Worm (Caenorhabditis elegans) whole organism, young adult: Measurements from ENCODE around the gene Y116A8C.23.
"Not testable (repeated sequence)": the region's sequence is repeated elsewhere in the genome, so short reads cannot be mapped to it uniquely, and the experiment has no call there.

Source experiments
- F22D6.2 ChIP-seq: sonication (generic microtip); optimal IDR thresholded peaks from 2 replicates; lab custom pipeline; 2016; ENCODE audit warnings: mild to moderate bottlenecking, missing genetic modification characterization, missing compliant biosample characterization
- Y67H2A.10 ChIP-seq: fragments of 200-800 bp; sonication (Bioruptor generic); conservative IDR thresholded peaks from 2 replicates; pipeline ENCODE4 v1.3.6; 2022; ENCODE audit warnings: missing genetic modification reagents, missing genetic modification characterization, missing compliant biosample characterization
- ZK185.1 ChIP-seq: sonication (generic microtip); optimal IDR thresholded peaks from 2 replicates; lab custom pipeline; 2016; ENCODE audit warnings: mild to moderate bottlenecking, missing genetic modification characterization, missing compliant biosample characterization; ENCODE audit not compliant: poor library complexity, severe bottlenecking
- dpl-1 ChIP-seq: fragments of 150-350 bp; optimal IDR thresholded peaks from 2 replicates; lab custom pipeline; 2014; ENCODE audit warnings: missing biosample characterization, missing genetic modification reagents, missing genetic modification characterization
- him-1 ChIP-seq: sonication (generic microtip); optimal IDR thresholded peaks from 2 replicates; lab custom pipeline; 2016; ENCODE audit warnings: missing genotype, missing genetic modification reagents, missing genetic modification characterization, missing compliant biosample characterization
- lir-1 ChIP-seq: fragments of 200-800 bp; sonication (Bioruptor generic); conservative IDR thresholded peaks from 2 replicates; pipeline ENCODE4 v1.3.6; 2022; ENCODE audit warnings: missing genetic modification reagents, missing genetic modification characterization, missing compliant biosample characterization

ce11 chrIV:17058489-17059121, 5.2 kb downstream of the Y116A8C.23 start:
- not testable (repeated sequence) for TF ChIP-seq ZK185.1 (tag; lab: Kevin White, UChicago); him-1 (tag; lab: Kevin White, UChicago); F22D6.2 (tag; lab: Kevin White, UChicago); lir-1; Y67H2A.10; dpl-1 (GFP tag; lab: Kevin White, UChicago)
